Fruit fly (Drosophila melanogaster) whole organism, embryonic: ENCODE data around the gene CG11723.

ENCODE experiments used
- Asciz ChIP-seq: fragments of 200-800 bp; sonication (Bioruptor generic); optimal IDR thresholded peaks from 2 replicates; lab custom pipeline; 2017; ENCODE audit warnings: missing biosample characterization, mild to moderate bottlenecking, missing genetic modification characterization, missing genetic modification reagents
- Awh ChIP-seq: fragments of 200-800 bp; sonication (Bioruptor generic); IDR thresholded peaks from 2 replicates; pipeline ENCODE4, ENCODE4 v1.3.6; 2022; ENCODE audit warnings: missing biosample characterization, missing genetic modification characterization
- CG10366 ChIP-seq: fragments of 200-800 bp; sonication (Bioruptor generic); IDR thresholded peaks from 2 replicates; pipeline ENCODE4 v1.3.6; 2022; ENCODE audit warnings: missing biosample characterization, missing genetic modification characterization
- CG10543 ChIP-seq: fragments of 200-800 bp; sonication (Bioruptor generic); optimal IDR thresholded peaks from 3 replicates; lab custom pipeline; 2017; ENCODE audit warnings: missing biosample characterization, mild to moderate bottlenecking, missing genetic modification characterization, moderate library complexity
- CG11085 ChIP-seq: fragments of 200-800 bp; sonication (Bioruptor generic); IDR thresholded peaks from 2 replicates; pipeline ENCODE4 v1.3.6; 2022; ENCODE audit warnings: missing biosample characterization, missing genetic modification characterization
- CG12659 ChIP-seq: fragments of 200-800 bp; sonication (Bioruptor generic); optimal IDR thresholded peaks from 3 replicates; lab custom pipeline; 2017; ENCODE audit warnings: mild to moderate bottlenecking, missing biosample characterization, missing genetic modification reagents, missing genetic modification characterization
- CG13775 ChIP-seq: fragments of 200-800 bp; sonication (Bioruptor generic); optimal IDR thresholded peaks from 3 replicates; lab custom pipeline; 2017; ENCODE audit warnings: missing biosample characterization, mild to moderate bottlenecking, missing genetic modification characterization
- CG14860 ChIP-seq: fragments of 200-800 bp; sonication (Bioruptor generic); IDR thresholded peaks from 3 replicates; pipeline ENCODE4 v1.3.6; 2022; ENCODE audit warnings: missing biosample characterization, missing genetic modification characterization; ENCODE audit not compliant: partially characterized antibody
- CG14965 ChIP-seq: fragments of 200-800 bp; sonication (Bioruptor generic); optimal IDR thresholded peaks from 2 replicates; lab custom pipeline; 2016; ENCODE audit warnings: missing biosample characterization, missing genetic modification characterization, borderline replicate concordance
- CG15479 ChIP-seq: fragments of 200-800 bp; sonication (Bioruptor generic); optimal IDR thresholded peaks from 3 replicates; lab custom pipeline; 2019; ENCODE audit warnings: missing biosample characterization, mild to moderate bottlenecking, missing genetic modification characterization, moderate library complexity
- CG17359 ChIP-seq: fragments of 200-800 bp; sonication (Bioruptor generic); optimal IDR thresholded peaks from 3 replicates; lab custom pipeline; 2018; ENCODE audit warnings: missing biosample characterization, mild to moderate bottlenecking, missing genetic modification characterization, moderate library complexity
- CG18262 ChIP-seq: fragments of 200-800 bp; optimal IDR thresholded peaks from 3 replicates; lab custom pipeline; 2019; ENCODE audit warnings: missing biosample characterization, mild to moderate bottlenecking, missing genetic modification characterization, moderate library complexity
- CG2129 ChIP-seq: fragments of 200-800 bp; sonication (Bioruptor generic); IDR thresholded peaks from 2 replicates; pipeline ENCODE4 v1.3.6; 2022; ENCODE audit warnings: missing biosample characterization, missing genetic modification characterization; ENCODE audit not compliant: partially characterized antibody
- CG34224 ChIP-seq: fragments of 200-800 bp; sonication (Bioruptor generic); IDR thresholded peaks from 3 replicates; pipeline ENCODE4 v1.3.6; 2022; ENCODE audit warnings: missing biosample characterization, missing genetic modification characterization; ENCODE audit not compliant: partially characterized antibody
- CG42726 ChIP-seq: fragments of 200-800 bp; sonication (Bioruptor generic); IDR thresholded peaks from 2 replicates; pipeline ENCODE4 v1.3.6; 2022; ENCODE audit warnings: missing biosample characterization, missing genetic modification characterization; ENCODE audit not compliant: partially characterized antibody
- CG4404 ChIP-seq: fragments of 200-800 bp; sonication (Bioruptor generic); IDR thresholded peaks from 2 replicates; pipeline ENCODE4 v1.3.6; 2022; ENCODE audit warnings: missing biosample characterization, missing genetic modification characterization
- CG4707 ChIP-seq: fragments of 200-800 bp; sonication (Bioruptor generic); optimal IDR thresholded peaks from 2 replicates; lab custom pipeline; 2018; ENCODE audit warnings: missing biosample characterization, mild to moderate bottlenecking, missing genetic modification characterization, moderate library complexity
- CG7928 ChIP-seq: fragments of 200-800 bp; sonication (Bioruptor generic); optimal IDR thresholded peaks from 2 replicates; lab custom pipeline; 2017; ENCODE audit warnings: missing biosample characterization, mild to moderate bottlenecking, missing genetic modification characterization
- CG8478 ChIP-seq: fragments of >200 bp; optimal IDR thresholded peaks from 2 replicates; lab custom pipeline; 2018
- Dbx ChIP-seq: fragments of 200-800 bp; sonication (Bioruptor generic); IDR thresholded peaks from 3 replicates; pipeline ENCODE4 v1.3.6; 2022; ENCODE audit warnings: missing biosample characterization, missing genetic modification characterization
- Fer1 ChIP-seq: fragments of 200-800 bp; sonication (Bioruptor generic); optimal IDR thresholded peaks from 2 replicates; lab custom pipeline; 2017; ENCODE audit warnings: missing biosample characterization, mild to moderate bottlenecking, missing genetic modification characterization
- GATAe ChIP-seq: fragments of 200-800 bp; sonication (Bioruptor generic); conservative IDR thresholded peaks from 2 replicates; pipeline ENCODE4 v1.3.6; 2022; ENCODE audit warnings: missing biosample characterization, missing genetic modification characterization
- Hmr ChIP-seq: fragments of 200-800 bp; sonication (Bioruptor generic); optimal IDR thresholded peaks from 3 replicates; lab custom pipeline; 2017; ENCODE audit warnings: mild to moderate bottlenecking, missing biosample characterization, missing genetic modification reagents, missing genetic modification characterization
- Ptx1 ChIP-seq: fragments of 200-800 bp; sonication (Bioruptor generic); IDR thresholded peaks from 2 replicates; pipeline ENCODE4 v1.3.6; 2022; ENCODE audit warnings: missing biosample characterization, missing genetic modification characterization
- Sin3A ChIP-seq: fragments of >200 bp; optimal IDR thresholded peaks from 2 replicates; lab custom pipeline; 2018
- Six4 ChIP-seq: fragments of 200-800 bp; sonication (Bioruptor generic); optimal IDR thresholded peaks from 2 replicates; lab custom pipeline; 2016; ENCODE audit warnings: missing biosample characterization, missing genetic modification characterization
- Ssrp ChIP-seq: fragments of 200-800 bp; sonication (Bioruptor generic); optimal IDR thresholded peaks from 2 replicates; lab custom pipeline; 2018; ENCODE audit warnings: missing biosample characterization, mild to moderate bottlenecking, missing genetic modification characterization, moderate library complexity
- Taf1 ChIP-seq: fragments of 200-800 bp; sonication (Bioruptor generic); IDR thresholded peaks from 2 replicates; pipeline ENCODE4 v1.3.6; 2022; ENCODE audit warnings: missing biosample characterization, missing genetic modification characterization
- abd-A ChIP-seq: fragments of 200-800 bp; sonication (Bioruptor generic); optimal IDR thresholded peaks from 3 replicates; lab custom pipeline; 2019; ENCODE audit warnings: missing biosample characterization, mild to moderate bottlenecking, missing genetic modification characterization, moderate library complexity
- bcd ChIP-seq: fragments of 200-800 bp; sonication (Bioruptor generic); optimal IDR thresholded peaks from 2 replicates; lab custom pipeline; 2017; ENCODE audit warnings: missing biosample characterization, mild to moderate bottlenecking, missing genetic modification characterization
- cg ChIP-seq: fragments of 200-800 bp; sonication (Bioruptor generic); optimal IDR thresholded peaks from 3 replicates; lab custom pipeline; 2019; ENCODE audit warnings: missing biosample characterization, mild to moderate bottlenecking, missing genetic modification characterization, moderate library complexity
- chinmo ChIP-seq: fragments of 200-800 bp; sonication (Bioruptor generic); IDR thresholded peaks from 4 replicates; pipeline ENCODE4 v1.3.6; 2022; ENCODE audit warnings: missing biosample characterization, missing genetic modification characterization; ENCODE audit not compliant: partially characterized antibody
- dimm ChIP-seq: fragments of 200-800 bp; sonication (Bioruptor generic); IDR thresholded peaks from 2 replicates; pipeline ENCODE4 v1.3.6; 2022; ENCODE audit warnings: missing biosample characterization, missing genetic modification characterization
- disco-r ChIP-seq: fragments of 200-800 bp; sonication (Bioruptor generic); optimal IDR thresholded peaks from 2 replicates; lab custom pipeline; 2016; ENCODE audit warnings: missing biosample characterization, missing genetic modification characterization
- ewg ChIP-seq: fragments of 200-800 bp; sonication (Bioruptor generic); optimal IDR thresholded peaks from 3 replicates; lab custom pipeline; 2017; ENCODE audit warnings: mild to moderate bottlenecking, missing biosample characterization, missing genetic modification reagents, missing genetic modification characterization
- eyg ChIP-seq: fragments of 200-800 bp; sonication (Bioruptor generic); optimal IDR thresholded peaks from 3 replicates; lab custom pipeline; 2016; ENCODE audit warnings: missing biosample characterization, missing genetic modification characterization
- fd3F ChIP-seq: fragments of 200-800 bp; sonication (Bioruptor generic); optimal IDR thresholded peaks from 2 replicates; lab custom pipeline; 2018; ENCODE audit warnings: missing biosample characterization, mild to moderate bottlenecking, missing genetic modification characterization, moderate library complexity
- jumu ChIP-seq: fragments of 200-800 bp; sonication (Bioruptor generic); optimal IDR thresholded peaks from 3 replicates; lab custom pipeline; 2016; ENCODE audit warnings: missing biosample characterization, missing genetic modification characterization
- nmo ChIP-seq: fragments of 200-800 bp; sonication (Bioruptor generic); optimal IDR thresholded peaks from 2 replicates; lab custom pipeline; 2018; ENCODE audit warnings: missing biosample characterization, mild to moderate bottlenecking, missing genetic modification characterization, moderate library complexity
- nom ChIP-seq: fragments of 200-800 bp; sonication (Bioruptor generic); optimal IDR thresholded peaks from 2 replicates; lab custom pipeline; 2017; ENCODE audit warnings: missing biosample characterization, missing genetic modification characterization, mild to moderate bottlenecking, moderate library complexity, missing genetic modification reagents
- peb ChIP-seq: fragments of 200-800 bp; sonication (Bioruptor generic); IDR thresholded peaks from 2 replicates; pipeline ENCODE4 v1.3.6; 2022; ENCODE audit warnings: missing biosample characterization, missing genetic modification characterization
- prd ChIP-seq, 3 experiments: fragments of >200 bp in 2 of 3; fragments of 200-800 bp in 1 of 3; sonication (Bioruptor generic) in 1 of 3; optimal IDR thresholded peaks in 2 of 3; IDR thresholded peaks in 1 of 3; 2 replicates in 2 of 3; 3 replicates in 1 of 3; pipeline versions ENCODE4 v1.3.6 to Lab custom; 2017 to 2022; ENCODE audit warnings: missing biosample characterization in 1 of 3, missing genetic modification characterization in 1 of 3
- pros ChIP-seq: fragments of 200-800 bp; sonication (Bioruptor generic); optimal IDR thresholded peaks from 3 replicates; lab custom pipeline; 2019; ENCODE audit warnings: missing biosample characterization, mild to moderate bottlenecking, missing genetic modification characterization, moderate library complexity
- sima ChIP-seq: fragments of 200-800 bp; sonication (Bioruptor generic); optimal IDR thresholded peaks from 2 replicates; lab custom pipeline; 2016; ENCODE audit warnings: missing biosample characterization, missing genetic modification characterization
- slou ChIP-seq: fragments of 200-800 bp; sonication (Bioruptor generic); optimal IDR thresholded peaks from 3 replicates; lab custom pipeline; 2016; ENCODE audit warnings: missing biosample characterization, missing genetic modification characterization
- tna ChIP-seq: fragments of 200-800 bp; sonication (Bioruptor generic); IDR thresholded peaks from 2 replicates; pipeline ENCODE4 v1.3.6; 2022; ENCODE audit warnings: missing biosample characterization, missing genetic modification characterization; ENCODE audit not compliant: partially characterized antibody
- unpg ChIP-seq: fragments of 200-800 bp; sonication (Bioruptor generic); optimal IDR thresholded peaks from 3 replicates; lab custom pipeline; 2018; ENCODE audit warnings: missing biosample characterization, mild to moderate bottlenecking, missing genetic modification characterization, moderate library complexity
- wek ChIP-seq: fragments of 200-800 bp; sonication (Bioruptor generic); optimal IDR thresholded peaks from 3 replicates; lab custom pipeline; 2018; ENCODE audit warnings: missing biosample characterization, mild to moderate bottlenecking, missing genetic modification characterization, moderate library complexity

The CG11723 gene

DNA sequence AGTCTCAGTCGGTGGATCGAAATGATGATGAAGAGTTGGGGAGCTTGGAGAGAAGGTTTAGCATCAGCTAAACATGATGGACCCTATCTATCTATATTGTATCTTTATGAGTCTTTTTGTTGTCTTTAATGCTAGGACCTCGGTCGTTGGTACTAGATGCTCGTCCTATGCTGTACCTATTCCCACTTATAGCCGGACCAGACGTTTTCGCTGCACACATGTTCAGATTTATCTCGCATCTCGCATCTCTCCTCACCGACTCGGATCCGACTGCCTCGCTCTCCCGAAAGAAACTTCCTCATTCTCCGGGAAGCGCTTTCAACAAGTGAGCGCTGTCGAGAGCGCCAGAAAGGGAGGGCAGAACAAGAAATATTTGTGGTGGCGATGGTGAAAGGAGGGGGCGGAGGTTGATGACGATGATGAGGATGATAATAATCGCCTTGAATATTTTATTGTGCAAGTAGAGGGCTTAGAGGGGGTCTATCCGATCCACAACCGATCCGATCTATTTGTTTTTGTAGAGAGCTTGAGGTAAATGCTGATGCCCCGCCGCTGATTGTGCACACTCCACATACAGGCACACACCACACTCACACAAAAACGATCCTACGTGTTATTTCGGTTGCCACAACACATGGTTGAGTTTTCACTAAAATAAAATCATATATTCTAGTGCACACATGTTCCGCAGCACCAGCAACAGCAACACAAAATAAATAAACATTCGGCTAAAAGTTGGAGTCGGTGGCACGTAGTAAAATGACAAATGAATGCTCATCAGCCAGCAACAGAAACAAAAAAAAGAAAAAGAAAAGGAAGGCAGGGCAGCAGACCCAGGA is 15.9 kb upstream of the CG11723 start (continued):
- TF ChIP-seq wek (GFP tag; lab: Kevin White, UChicago), result no peak
- TF ChIP-seq CG8478, result no peak
- no peak for TF ChIP-seq sima (GFP tag; lab: Kevin White, UChicago)
- TF ChIP-seq cg (GFP tag; lab: Kevin White, UChicago), result peak; percentile 78
- TF ChIP-seq nom (GFP tag; lab: Kevin White, UChicago), result peak; percentile 46
- no peak for TF ChIP-seq ewg (GFP tag; lab: Kevin White, UChicago)
- TF ChIP-seq Ssrp, result peak; percentile 19
- peak; percentile 22 for TF ChIP-seq CG18262
- no peak for TF ChIP-seq peb (GFP tag; lab: Robert Waterston, UW)
- TF ChIP-seq CG4707 (GFP tag; lab: Kevin White, UChicago), result peak; percentile 5
- no peak for TF ChIP-seq CG4404 (GFP tag; lab: Robert Waterston, UW)
- no peak for TF ChIP-seq CG11085 (GFP tag; lab: Robert Waterston, UW)
- TF ChIP-seq bcd (GFP tag; lab: Kevin White, UChicago), result no peak
- 0 out of 4 replicates have a peak, but pooled peaks have one; percentile 14 for TF ChIP-seq chinmo (GFP tag; lab: Robert Waterston, UW)
- no peak for TF ChIP-seq CG15479 (GFP tag; lab: Kevin White, UChicago)
- TF ChIP-seq CG34224, result no peak
- no peak for TF ChIP-seq Awh (GFP tag; lab: Robert Waterston, UW)
- TF ChIP-seq CG14965 (GFP tag; lab: Kevin White, UChicago), result no peak
- TF ChIP-seq Six4 (GFP tag; lab: Kevin White, UChicago), result no peak
- TF ChIP-seq CG10543 (GFP tag; lab: Kevin White, UChicago), result peak; percentile 8
- no peak for TF ChIP-seq Sin3A (lab: Kevin White, UChicago)
- TF ChIP-seq eyg (GFP tag; lab: Kevin White, UChicago), result no peak
- no peak for TF ChIP-seq GATAe (GFP tag; lab: Robert Waterston, UW)
- TF ChIP-seq CG7928 (GFP tag; lab: Kevin White, UChicago), result no peak
- TF ChIP-seq CG42726 (GFP tag; lab: Robert Waterston, UW), result no peak
- no peak; the same call in 1 of the 2 replicates for TF ChIP-seq CG10366 (GFP tag; lab: Robert Waterston, UW)
- TF ChIP-seq Hmr (GFP tag; lab: Kevin White, UChicago), result no peak
- TF ChIP-seq disco-r, result no peak
- no peak for TF ChIP-seq CG12659
- TF ChIP-seq pros, result no peak
- no peak for TF ChIP-seq dimm
- no peak for TF ChIP-seq fd3F
- TF ChIP-seq Fer1 (GFP tag; lab: Kevin White, UChicago), result no peak
- peak; percentile 77 for TF ChIP-seq abd-A (tag; lab: Kevin White, UChicago)
- TF ChIP-seq Taf1 (GFP tag; lab: Robert Waterston, UW), result 0 out of 2 replicates have a peak, but pooled peaks have one; percentile 5
- no peak for TF ChIP-seq Asciz (GFP tag; lab: Kevin White, UChicago)
- peak; percentile 30 for TF ChIP-seq CG17359
- TF ChIP-seq slou (GFP tag; lab: Kevin White, UChicago), result no peak
- TF ChIP-seq tna, result no peak
- TF ChIP-seq jumu (GFP tag; lab: Kevin White, UChicago), result peak; percentile 6
- TF ChIP-seq CG14860 (GFP tag; lab: Robert Waterston, UW), result no peak
- no peak for TF ChIP-seq CG13775 (GFP tag; lab: Kevin White, UChicago)
- peak; percentile 5 for TF ChIP-seq unpg (GFP tag; lab: Kevin White, UChicago)
- no peak for TF ChIP-seq nmo (GFP tag; lab: Kevin White, UChicago)
- no peak for TF ChIP-seq prd (optimal IDR thresholded peaks at IDR 0.05; lab: Kevin White, UChicago)
- TF ChIP-seq prd (GFP tag; IDR thresholded peaks at IDR 0.05; lab: Robert Waterston, UW), result peak; percentile 13; the same call in 1 of the 3 replicates
- TF ChIP-seq CG2129, result no peak
- 0 out of 2 replicates have a peak, but pooled peaks have one; percentile 28 for TF ChIP-seq Ptx1
- no peak for TF ChIP-seq Dbx (GFP tag; lab: Robert Waterston, UW)
